Fruit fly (Drosophila melanogaster) whole organism, prepupa: ENCODE measurements around the gene CG34377.
A peak's percentile ranks its signal among the peaks of the same experiment; 100 is the strongest.

ENCODE experiments used
- Blimp-1 ChIP-seq: fragments of 200-800 bp; sonication (Bioruptor generic); optimal IDR thresholded peaks from 3 replicates; lab custom pipeline; 2017; ENCODE audit warnings: missing biosample characterization, missing genetic modification characterization, mild to moderate bottlenecking, moderate library complexity, missing genetic modification reagents
- CG10631 ChIP-seq: fragments of 200-800 bp; sonication (Bioruptor generic); optimal IDR thresholded peaks from 2 replicates; lab custom pipeline; 2016; ENCODE audit warnings: missing biosample characterization, missing genetic modification characterization
- CG10669 ChIP-seq: fragments of 200-800 bp; sonication (Bioruptor generic); optimal IDR thresholded peaks from 3 replicates; lab custom pipeline; 2018; ENCODE audit warnings: missing biosample characterization, mild to moderate bottlenecking, missing genetic modification characterization, moderate library complexity
- CG11294 ChIP-seq: fragments of 200-800 bp; sonication (Bioruptor generic); IDR thresholded peaks from 2 replicates; pipeline ENCODE4 v1.3.6; 2022; ENCODE audit warnings: missing biosample characterization, missing genetic modification characterization
- CG11762 ChIP-seq: fragments of 200-800 bp; sonication (Bioruptor generic); optimal IDR thresholded peaks from 3 replicates; lab custom pipeline; 2016; ENCODE audit warnings: missing biosample characterization, missing genetic modification characterization; ENCODE audit not compliant: insufficient read depth
- CG11902 ChIP-seq: fragments of 200-800 bp; sonication (Bioruptor generic); optimal IDR thresholded peaks from 3 replicates; lab custom pipeline; 2016; ENCODE audit warnings: missing biosample characterization, missing genetic modification characterization
- CG15336 ChIP-seq: fragments of 200-800 bp; sonication (Bioruptor generic); IDR thresholded peaks from 2 replicates; pipeline ENCODE4 v1.3.6; 2022; ENCODE audit warnings: missing biosample characterization, missing genetic modification characterization
- CG1621 ChIP-seq: fragments of 200-800 bp; sonication (Bioruptor generic); optimal IDR thresholded peaks from 3 replicates; lab custom pipeline; 2018; ENCODE audit warnings: missing biosample characterization, mild to moderate bottlenecking, missing genetic modification characterization
- CG16779 ChIP-seq: fragments of 200-800 bp; sonication (Bioruptor generic); optimal IDR thresholded peaks from 3 replicates; lab custom pipeline; 2017; ENCODE audit warnings: missing biosample characterization, mild to moderate bottlenecking, missing genetic modification characterization
- CG3032 ChIP-seq: fragments of 200-800 bp; optimal IDR thresholded peaks from 2 replicates; lab custom pipeline; 2019; ENCODE audit warnings: missing biosample characterization, mild to moderate bottlenecking, missing genetic modification characterization, moderate library complexity
- CG32006 ChIP-seq: fragments of 200-800 bp; sonication (Bioruptor generic); optimal IDR thresholded peaks from 3 replicates; lab custom pipeline; 2017; ENCODE audit warnings: missing biosample characterization, mild to moderate bottlenecking, missing genetic modification characterization
- CG34406 ChIP-seq: fragments of 200-800 bp; sonication (Bioruptor generic); optimal IDR thresholded peaks from 3 replicates; lab custom pipeline; 2016; ENCODE audit warnings: missing biosample characterization, missing genetic modification characterization
- CG4318 ChIP-seq: fragments of 200-800 bp; sonication (Bioruptor generic); optimal IDR thresholded peaks from 3 replicates; lab custom pipeline; 2017; ENCODE audit warnings: missing biosample characterization, mild to moderate bottlenecking, missing genetic modification characterization
- CG6163 ChIP-seq: fragments of 200-800 bp; sonication (Bioruptor generic); IDR thresholded peaks from 3 replicates; pipeline ENCODE4 v1.3.6; 2022; ENCODE audit warnings: missing biosample characterization, missing genetic modification characterization
- CG6276 ChIP-seq: fragments of 200-800 bp; sonication (Bioruptor generic); optimal IDR thresholded peaks from 2 replicates; lab custom pipeline; 2017; ENCODE audit warnings: missing biosample characterization, mild to moderate bottlenecking, missing genetic modification characterization
- CG6792 ChIP-seq: fragments of 200-800 bp; sonication (Bioruptor generic); optimal IDR thresholded peaks from 3 replicates; lab custom pipeline; 2016; ENCODE audit warnings: missing biosample characterization, missing genetic modification characterization
- CG6808 ChIP-seq: fragments of 200-800 bp; sonication (Bioruptor generic); optimal IDR thresholded peaks from 3 replicates; lab custom pipeline; 2017; ENCODE audit warnings: missing biosample characterization, missing genetic modification characterization, mild to moderate bottlenecking, moderate library complexity, missing genetic modification reagents
- CG6854 ChIP-seq: fragments of 200-800 bp; sonication (Bioruptor generic); optimal IDR thresholded peaks from 2 replicates; lab custom pipeline; 2017; ENCODE audit warnings: missing biosample characterization, mild to moderate bottlenecking, missing genetic modification characterization
- CG8119 ChIP-seq: fragments of 200-800 bp; sonication (Bioruptor generic); IDR thresholded peaks from 3 replicates; pipeline ENCODE4 v1.3.6; 2022; ENCODE audit warnings: missing biosample characterization, missing genetic modification characterization
- CG8632 ChIP-seq: fragments of 200-800 bp; sonication (Bioruptor generic); optimal IDR thresholded peaks from 3 replicates; lab custom pipeline; 2016; ENCODE audit warnings: missing biosample characterization, missing genetic modification characterization
- CG9139 ChIP-seq: fragments of 200-800 bp; sonication (Bioruptor generic); optimal IDR thresholded peaks from 3 replicates; lab custom pipeline; 2017; ENCODE audit warnings: missing biosample characterization, mild to moderate bottlenecking, missing genetic modification characterization
- Ets21C ChIP-seq: fragments of 200-800 bp; sonication (Bioruptor generic); optimal IDR thresholded peaks from 3 replicates; lab custom pipeline; 2016; ENCODE audit warnings: missing biosample characterization, missing genetic modification characterization
- Gug ChIP-seq: fragments of 200-800 bp; sonication (Bioruptor generic); IDR thresholded peaks from 2 replicates; pipeline ENCODE4 v1.3.6; 2022; ENCODE audit warnings: missing biosample characterization, missing genetic modification characterization
- Hr39 ChIP-seq: fragments of 200-800 bp; sonication (Bioruptor generic); optimal IDR thresholded peaks from 2 replicates; lab custom pipeline; 2016; ENCODE audit warnings: missing biosample characterization, missing genetic modification characterization
- Hr4 ChIP-seq: fragments of 200-800 bp; sonication (Bioruptor generic); optimal IDR thresholded peaks from 3 replicates; lab custom pipeline; 2016; ENCODE audit warnings: missing biosample characterization, missing genetic modification characterization
- Lpt ChIP-seq: fragments of 200-800 bp; sonication (Bioruptor generic); optimal IDR thresholded peaks from 3 replicates; lab custom pipeline; 2016; ENCODE audit warnings: missing biosample characterization, missing genetic modification characterization
- Met ChIP-seq: fragments of 200-800 bp; sonication (Bioruptor generic); optimal IDR thresholded peaks from 3 replicates; lab custom pipeline; 2016; ENCODE audit warnings: missing biosample characterization, missing genetic modification characterization
- OdsH ChIP-seq: fragments of 200-800 bp; sonication (Bioruptor generic); optimal IDR thresholded peaks from 3 replicates; lab custom pipeline; 2016; ENCODE audit warnings: missing biosample characterization, missing genetic modification characterization
- Smox ChIP-seq: fragments of 200-800 bp; sonication (Bioruptor generic); optimal IDR thresholded peaks from 3 replicates; lab custom pipeline; 2016; ENCODE audit warnings: missing biosample characterization, missing genetic modification characterization
- Sox102F ChIP-seq: fragments of 200-800 bp; sonication (Bioruptor generic); optimal IDR thresholded peaks from 2 replicates; lab custom pipeline; 2016; ENCODE audit warnings: missing biosample characterization, mild to moderate bottlenecking, missing genetic modification characterization
- Sox14 ChIP-seq: fragments of 200-800 bp; sonication (Bioruptor generic); optimal IDR thresholded peaks from 3 replicates; lab custom pipeline; 2016; ENCODE audit warnings: missing biosample characterization, missing genetic modification characterization
- Sox15 ChIP-seq: fragments of 200-800 bp; sonication (Bioruptor generic); optimal IDR thresholded peaks from 3 replicates; lab custom pipeline; 2016; ENCODE audit warnings: missing biosample characterization, missing genetic modification characterization
- acj6 ChIP-seq: fragments of 200-800 bp; sonication (Bioruptor generic); optimal IDR thresholded peaks from 3 replicates; lab custom pipeline; 2016; ENCODE audit warnings: missing biosample characterization, missing genetic modification characterization
- cyc ChIP-seq: fragments of 200-800 bp; sonication (Bioruptor generic); optimal IDR thresholded peaks from 3 replicates; lab custom pipeline; 2016; ENCODE audit warnings: missing biosample characterization, missing genetic modification characterization
- dac ChIP-seq: fragments of 200-800 bp; sonication (Bioruptor generic); optimal IDR thresholded peaks from 2 replicates; lab custom pipeline; 2017; ENCODE audit warnings: missing biosample characterization, mild to moderate bottlenecking, missing genetic modification characterization
- eg ChIP-seq: fragments of 200-800 bp; sonication (Bioruptor generic); IDR thresholded peaks from 3 replicates; pipeline ENCODE4 v1.3.6; 2022; ENCODE audit warnings: missing biosample characterization, missing genetic modification characterization
- esn ChIP-seq: fragments of 200-800 bp; sonication (Bioruptor generic); optimal IDR thresholded peaks from 2 replicates; lab custom pipeline; 2016; ENCODE audit warnings: missing biosample characterization, mild to moderate bottlenecking, missing genetic modification characterization, moderate library complexity
- fd59A ChIP-seq: fragments of 200-800 bp; sonication (Bioruptor generic); optimal IDR thresholded peaks from 2 replicates; lab custom pipeline; 2017; ENCODE audit warnings: missing biosample characterization, mild to moderate bottlenecking, missing genetic modification characterization, missing genetic modification reagents
- fd85E ChIP-seq: fragments of 200-800 bp; sonication (Bioruptor generic); optimal IDR thresholded peaks from 3 replicates; lab custom pipeline; 2016; ENCODE audit warnings: missing biosample characterization, missing genetic modification characterization
- fkh ChIP-seq: fragments of 200-800 bp; sonication (Bioruptor generic); optimal IDR thresholded peaks from 3 replicates; lab custom pipeline; 2017; ENCODE audit warnings: missing biosample characterization, mild to moderate bottlenecking, missing genetic modification characterization, moderate library complexity
- lz ChIP-seq: fragments of 200-800 bp; sonication (Bioruptor generic); optimal IDR thresholded peaks from 3 replicates; lab custom pipeline; 2016; ENCODE audit warnings: missing biosample characterization, missing genetic modification characterization
- net ChIP-seq: fragments of 200-800 bp; sonication (Bioruptor generic); optimal IDR thresholded peaks from 3 replicates; lab custom pipeline; 2016; ENCODE audit warnings: missing biosample characterization, missing genetic modification characterization
- pdm3 ChIP-seq: fragments of 200-800 bp; sonication (Bioruptor generic); optimal IDR thresholded peaks from 3 replicates; lab custom pipeline; 2016; ENCODE audit warnings: missing biosample characterization, missing genetic modification characterization
- spab ChIP-seq: fragments of 200-800 bp; sonication (Bioruptor generic); optimal IDR thresholded peaks from 2 replicates; lab custom pipeline; 2017; ENCODE audit warnings: missing biosample characterization, mild to moderate bottlenecking, missing genetic modification characterization, missing genetic modification reagents
- ss ChIP-seq, 2 experiments: fragments of 200-800 bp; sonication (Bioruptor generic); optimal IDR thresholded peaks; 2 replicates in 1 of 2; 3 replicates in 1 of 2; lab custom pipeline; 2017 to 2018; ENCODE audit warnings: mild to moderate bottlenecking in 2 of 2, missing biosample characterization in 2 of 2, missing genetic modification characterization in 2 of 2, moderate library complexity in 1 of 2
- topi ChIP-seq: fragments of 200-800 bp; sonication (Bioruptor generic); optimal IDR thresholded peaks from 3 replicates; lab custom pipeline; 2016; ENCODE audit warnings: missing biosample characterization, missing genetic modification characterization
- vri ChIP-seq: fragments of 200-800 bp; sonication (Bioruptor generic); optimal IDR thresholded peaks from 3 replicates; lab custom pipeline; 2016; ENCODE audit warnings: missing biosample characterization, mild to moderate bottlenecking, missing genetic modification characterization

Gene CG34377

dm6 chr3R:22365660-22366195 is 41.8 kb upstream of the CG34377 start, which contains the start of gene CG5382:
CG5382 (minus strand) TSS chr3R:22365983.
- TF ChIP-seq net (GFP tag; lab: Kevin White, UChicago) (no peak), Hr39 (GFP tag; lab: Kevin White, UChicago) (no peak), CG15336 (GFP tag; lab: Robert Waterston, UW) (no peak), CG10631 (GFP tag; lab: Kevin White, UChicago) (no peak), vri (no peak), topi (GFP tag; lab: Kevin White, UChicago) (no peak)

- peak; percentile 75 for TF ChIP-seq CG8632 (GFP tag; lab: Kevin White, UChicago)
- TF ChIP-seq vri, result peak; percentile 79
- peak; percentile 67 for TF ChIP-seq CG6276
- peak; percentile 63 for TF ChIP-seq fd59A (GFP tag; lab: Kevin White, UChicago)
- peak; percentile 85 for TF ChIP-seq CG34406 (GFP tag; lab: Kevin White, UChicago)
- TF ChIP-seq CG32006 (GFP tag; lab: Kevin White, UChicago), result peak; percentile 85
- peak; percentile 89 for TF ChIP-seq Hr39 (GFP tag; lab: Kevin White, UChicago)
- TF ChIP-seq OdsH (GFP tag; lab: Kevin White, UChicago), result peak; percentile 90
- TF ChIP-seq CG6792, result peak; percentile 86
- TF ChIP-seq Sox102F (GFP tag; lab: Kevin White, UChicago), result peak; percentile 79
- peak; percentile 89 for TF ChIP-seq Smox (GFP tag; lab: Kevin White, UChicago)
- TF ChIP-seq CG11902, result peak; percentile 78
- peak; percentile 74; the same call in 2 of the 3 replicates for TF ChIP-seq CG8119
- TF ChIP-seq CG16779 (tag; lab: Kevin White, UChicago), result peak; percentile 54
- TF ChIP-seq ss (GFP tag; optimal IDR thresholded peaks at IDR 0.05; lab: Kevin White, UChicago), result peak; percentile 61 to 68
- peak; percentile 92 for TF ChIP-seq Hr4
- peak; percentile 90 for TF ChIP-seq eg (GFP tag; lab: Robert Waterston, UW)
- peak; percentile 90 for TF ChIP-seq cyc (GFP tag; lab: Kevin White, UChicago)
- peak; percentile 72 for TF ChIP-seq Lpt (GFP tag; lab: Kevin White, UChicago)
- peak; percentile 58 for TF ChIP-seq CG11762 (GFP tag; lab: Kevin White, UChicago)
- TF ChIP-seq net (GFP tag; lab: Kevin White, UChicago), result peak; percentile 80
- TF ChIP-seq esn (GFP tag; lab: Kevin White, UChicago), result peak; percentile 92
- peak; percentile 88 for TF ChIP-seq Ets21C (GFP tag; lab: Kevin White, UChicago)
- TF ChIP-seq CG1621, result peak; percentile 47
- peak; percentile 76 for TF ChIP-seq CG10669 (GFP tag; lab: Kevin White, UChicago)
- TF ChIP-seq acj6 (GFP tag; lab: Kevin White, UChicago), result peak; percentile 87
- TF ChIP-seq pdm3 (GFP tag; lab: Kevin White, UChicago), result peak; percentile 90
- TF ChIP-seq Gug, result peak; percentile 83
- TF ChIP-seq CG6854 (GFP tag; lab: Kevin White, UChicago), result peak; percentile 60
- peak; percentile 93 for TF ChIP-seq lz (GFP tag; lab: Kevin White, UChicago)
- peak; percentile 72 for TF ChIP-seq dac (GFP tag; lab: Kevin White, UChicago)
- TF ChIP-seq CG11294, result peak; percentile 88
- TF ChIP-seq Blimp-1 (GFP tag; lab: Kevin White, UChicago), result peak; percentile 60
- peak; percentile 83 for TF ChIP-seq Sox15 (GFP tag; lab: Kevin White, UChicago)
- TF ChIP-seq fkh (GFP tag; lab: Kevin White, UChicago), result peak; percentile 84
- peak; percentile 78 for TF ChIP-seq CG4318 (GFP tag; lab: Kevin White, UChicago)
- peak; percentile 59 for TF ChIP-seq fd85E
- TF ChIP-seq CG6808, result peak; percentile 74
- no peak for TF ChIP-seq CG9139 (GFP tag; lab: Kevin White, UChicago)
- TF ChIP-seq CG3032 (tag; lab: Kevin White, UChicago), result peak; percentile 78
- TF ChIP-seq spab (GFP tag; lab: Kevin White, UChicago), result peak; percentile 47
- peak; percentile 84 for TF ChIP-seq CG15336 (GFP tag; lab: Robert Waterston, UW)
- TF ChIP-seq CG6163, result peak; percentile 87
- TF ChIP-seq Sox14, result peak; percentile 88
- peak; percentile 91 for TF ChIP-seq Met
Observed at dm6 chr3R:22362218-22362907, 38.5 kb upstream of the CG34377 start, which contains the start of the genes JMJD6, CG7071 and Muted. JMJD6 (minus strand) TSS chr3R:22362371. CG7071 (plus strand) TSS chr3R:22362620. Muted (plus strand) TSS chr3R:22362620.
